Fruit fly (Drosophila melanogaster): ENCODE data around the gene CG8031.

Gene CG8031

DNA sequence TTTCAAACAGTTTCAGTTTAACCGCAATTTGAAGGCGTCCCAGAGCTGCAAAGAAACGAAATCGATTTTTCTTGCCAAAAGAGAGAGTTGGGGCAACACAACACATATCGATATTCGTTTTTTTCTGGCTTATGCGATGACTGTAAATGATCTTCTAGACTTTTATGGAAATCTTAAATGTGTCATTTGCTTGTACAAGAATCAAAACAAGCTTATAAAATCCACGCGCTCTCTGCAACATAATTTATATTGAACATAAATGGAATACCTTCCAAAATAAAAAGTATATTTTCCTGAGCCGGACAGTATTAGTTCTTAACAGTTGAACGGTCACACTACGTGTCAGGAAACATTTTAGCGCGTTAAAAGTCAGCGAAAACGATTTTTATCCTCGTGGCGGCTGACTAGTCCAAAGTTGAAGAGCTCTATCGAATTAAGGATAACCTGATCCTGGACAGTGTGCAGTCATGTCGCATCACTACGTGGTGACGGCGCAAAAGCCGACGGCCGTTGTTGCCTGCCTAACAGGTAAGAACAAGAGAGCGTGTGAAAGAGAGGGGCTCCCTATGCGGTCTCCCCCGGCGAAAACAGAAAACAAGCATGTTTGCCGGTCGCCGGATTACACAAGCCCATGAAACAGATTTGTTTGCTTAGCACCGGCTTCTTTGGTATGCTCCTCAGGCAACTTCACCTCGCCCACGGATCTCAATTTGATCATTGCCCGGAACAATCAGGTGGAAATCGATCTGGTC, 41.0 kb upstream of the CG8031 start, which contains the start of gene pic (continued):
- TF ChIP-seq ranshi (GFP tag; IDR thresholded peaks at IDR 0.05) (no peak), mld (GFP tag; IDR thresholded peaks at IDR 0.05; ENCODE audit: partially characterized antibody) (0 out of 3 replicates have a peak, but pooled peaks have one; percentile 12), danr (GFP tag; IDR thresholded peaks at IDR 0.05) (no peak), CG18619 (GFP tag; optimal IDR thresholded peaks at IDR 0.05) (no peak), CG18262 (tag; optimal IDR thresholded peaks at IDR 0.05) (no peak), Sox102F (GFP tag; optimal IDR thresholded peaks at IDR 0.05) (no peak), Dip2 (GFP tag; IDR thresholded peaks at IDR 0.05) (no peak), nerfin-2 (GFP tag; IDR thresholded peaks at IDR 0.05; ENCODE audit: partially characterized antibody) (peak; percentile 57; the same call in 1 of the 2 replicates), D19B (GFP tag; optimal IDR thresholded peaks at IDR 0.05) (no peak), CG13624 (GFP tag; optimal IDR thresholded peaks at IDR 0.05) (no peak), Pdp1 (GFP tag; optimal IDR thresholded peaks at IDR 0.05) (peak in 1 of 2 experiments; percentile 89), luna (GFP tag; optimal IDR thresholded peaks at IDR 0.05) (no peak), ac (GFP tag; optimal IDR thresholded peaks at IDR 0.05) (no peak), h (optimal IDR thresholded peaks at IDR 0.05) (no peak), trem (tag; optimal IDR thresholded peaks at IDR 0.05) (peak; percentile 79), Mes4 (GFP tag; optimal IDR thresholded peaks at IDR 0.05) (no peak), otp (GFP tag; IDR thresholded peaks at IDR 0.05) (no peak), row (GFP tag; IDR thresholded peaks at IDR 0.05) (peak; percentile 69), Eip74EF (GFP tag; optimal IDR thresholded peaks at IDR 0.05) (no peak), dpn (GFP tag; optimal IDR thresholded peaks at IDR 0.05) (no peak), croc (GFP tag; conservative IDR thresholded peaks at IDR 0.05) (no peak), CG7786 (GFP tag; optimal IDR thresholded peaks at IDR 0.05) (no peak), Max (GFP tag; optimal IDR thresholded peaks at IDR 0.05) (peak; percentile 38), fd96Cb (tag; optimal IDR thresholded peaks at IDR 0.05) (no peak), Jarid2 (GFP tag; optimal IDR thresholded peaks at IDR 0.05) (no peak), CG12391 (tag; optimal IDR thresholded peaks at IDR 0.05) (peak; percentile 2), Hr51 (GFP tag; optimal IDR thresholded peaks at IDR 0.05) (no peak), CG6654 (GFP tag; optimal IDR thresholded peaks at IDR 0.05) (no peak), Dek (tag; optimal IDR thresholded peaks at IDR 0.05) (no peak), Bteb2 (GFP tag; optimal IDR thresholded peaks at IDR 0.05) (no peak), sens-2 (GFP tag; IDR thresholded peaks at IDR 0.05) (no peak), CG15479 (GFP tag; optimal IDR thresholded peaks at IDR 0.05) (no peak), ap (GFP tag; IDR thresholded peaks at IDR 0.05) (no peak), kah (GFP tag; optimal IDR thresholded peaks at IDR 0.05) (no peak), CG6854 (GFP tag; optimal IDR thresholded peaks at IDR 0.05) (no peak), CG32772 (GFP tag; IDR thresholded peaks at IDR 0.05) (no peak), CG12071 (GFP tag; optimal IDR thresholded peaks at IDR 0.05) (no peak), CG14667 (GFP tag; IDR thresholded peaks at IDR 0.05) (no peak), zen2 (GFP tag; IDR thresholded peaks at IDR 0.05; ENCODE audit: partially characterized antibody) (peak; percentile 33; the same call in 1 of the 3 replicates), sisA (GFP tag; IDR thresholded peaks at IDR 0.05) (no peak), Mad (GFP tag; optimal IDR thresholded peaks at IDR 0.05) (peak; percentile 22), Trl (optimal IDR thresholded peaks at IDR 0.05) (peak; percentile 21 to 46), Trl (GFP tag; optimal IDR thresholded peaks at IDR 0.05) (peak; percentile 30), CG8765 (GFP tag; IDR thresholded peaks at IDR 0.05) (no peak), ash1 (GFP tag; optimal IDR thresholded peaks at IDR 0.05) (no peak), ase (GFP tag; IDR thresholded peaks at IDR 0.05) (no peak), CG3838 (GFP tag; optimal IDR thresholded peaks at IDR 0.05) (no peak), CG13775 (GFP tag; optimal IDR thresholded peaks at IDR 0.05) (no peak), CG14050 (GFP tag; IDR thresholded peaks at IDR 0.05) (no peak), tna (GFP tag; IDR thresholded peaks at IDR 0.05; ENCODE audit: partially characterized antibody) (peak; percentile 51)
